Fruit fly (Drosophila melanogaster) whole organism, embryonic: ENCODE data around the gene CG14694.
A peak's percentile ranks its signal among the peaks of the same experiment; 100 is the strongest.

Source experiments
- Blimp-1 ChIP-seq: fragments of 200-800 bp; sonication (Bioruptor generic); optimal IDR thresholded peaks from 3 replicates; lab custom pipeline; 2018; ENCODE audit warnings: missing biosample characterization, missing genetic modification characterization, mild to moderate bottlenecking, moderate library complexity, missing genetic modification reagents
- BtbVII ChIP-seq: fragments of 200-800 bp; sonication (Bioruptor generic); optimal IDR thresholded peaks from 3 replicates; lab custom pipeline; 2017; ENCODE audit warnings: missing biosample characterization, mild to moderate bottlenecking, missing genetic modification characterization
- CG10267 ChIP-seq: fragments of 200-800 bp; sonication (Bioruptor generic); optimal IDR thresholded peaks from 2 replicates; lab custom pipeline; 2018; ENCODE audit warnings: missing biosample characterization, mild to moderate bottlenecking, missing genetic modification characterization, moderate library complexity
- CG11504 ChIP-seq: fragments of 200-800 bp; sonication (Bioruptor generic); optimal IDR thresholded peaks from 3 replicates; lab custom pipeline; 2019; ENCODE audit warnings: missing biosample characterization, mild to moderate bottlenecking, missing genetic modification characterization, moderate library complexity
- CG12104 ChIP-seq: fragments of 200-800 bp; sonication (Bioruptor generic); optimal IDR thresholded peaks from 3 replicates; lab custom pipeline; 2016; ENCODE audit warnings: missing biosample characterization, missing genetic modification characterization
- CG12659 ChIP-seq: fragments of 200-800 bp; sonication (Bioruptor generic); optimal IDR thresholded peaks from 3 replicates; lab custom pipeline; 2017; ENCODE audit warnings: mild to moderate bottlenecking, missing biosample characterization, missing genetic modification reagents, missing genetic modification characterization
- CG12769 ChIP-seq: fragments of 200-800 bp; sonication (Bioruptor generic); optimal IDR thresholded peaks from 2 replicates; lab custom pipeline; 2019; ENCODE audit warnings: missing biosample characterization, mild to moderate bottlenecking, missing genetic modification characterization, moderate library complexity
- CG13296 ChIP-seq: fragments of 200-800 bp; sonication (Bioruptor generic); optimal IDR thresholded peaks from 3 replicates; lab custom pipeline; 2018; ENCODE audit warnings: missing biosample characterization, mild to moderate bottlenecking, missing genetic modification characterization
- CG15696 ChIP-seq: fragments of 200-800 bp; sonication (Bioruptor generic); optimal IDR thresholded peaks from 2 replicates; lab custom pipeline; 2019; ENCODE audit warnings: missing biosample characterization, mild to moderate bottlenecking, missing genetic modification characterization, moderate library complexity
- CG16779 ChIP-seq: fragments of 200-800 bp; sonication (Bioruptor generic); IDR thresholded peaks from 2 replicates; pipeline ENCODE4 v1.3.6; 2022; ENCODE audit warnings: missing biosample characterization, missing genetic modification characterization
- CG16813 ChIP-seq: fragments of 200-800 bp; sonication (Bioruptor generic); IDR thresholded peaks from 3 replicates; pipeline ENCODE4 v1.3.6; 2022; ENCODE audit warnings: missing biosample characterization, missing genetic modification characterization; ENCODE audit not compliant: partially characterized antibody
- CG17186 ChIP-seq: fragments of 200-800 bp; sonication (Bioruptor generic); optimal IDR thresholded peaks from 3 replicates; lab custom pipeline; 2017; ENCODE audit warnings: missing biosample characterization, missing genetic modification reagents, missing genetic modification characterization
- CG17328 ChIP-seq: fragments of 200-800 bp; sonication (Bioruptor generic); IDR thresholded peaks from 2 replicates; pipeline ENCODE4 v1.3.6; 2022; ENCODE audit warnings: missing biosample characterization, missing genetic modification characterization
- CG31441 ChIP-seq: fragments of 200-800 bp; sonication (Bioruptor generic); IDR thresholded peaks from 2 replicates; pipeline ENCODE4 v1.3.6; 2022; ENCODE audit warnings: missing biosample characterization, missing genetic modification characterization
- CG3163 ChIP-seq: fragments of 200-800 bp; sonication (Bioruptor generic); optimal IDR thresholded peaks from 3 replicates; lab custom pipeline; 2016; ENCODE audit warnings: missing biosample characterization, missing genetic modification characterization
- CG32532 ChIP-seq: fragments of 200-800 bp; sonication (Bioruptor generic); IDR thresholded peaks from 2 replicates; pipeline ENCODE4 v1.3.6; 2022; ENCODE audit warnings: missing biosample characterization, missing genetic modification characterization
- CG3281 ChIP-seq: fragments of 200-800 bp; sonication (Bioruptor generic); optimal IDR thresholded peaks from 3 replicates; lab custom pipeline; 2017; ENCODE audit warnings: missing biosample characterization, mild to moderate bottlenecking, missing genetic modification characterization
- CG3995 ChIP-seq: fragments of 200-800 bp; sonication (Bioruptor generic); optimal IDR thresholded peaks from 3 replicates; lab custom pipeline; 2016; ENCODE audit warnings: missing biosample characterization, missing genetic modification characterization
- CG4854 ChIP-seq: fragments of 200-800 bp; sonication (Bioruptor generic); optimal IDR thresholded peaks from 2 replicates; lab custom pipeline; 2016; ENCODE audit warnings: missing biosample characterization, missing genetic modification characterization, inconsistent platforms
- CG6689 ChIP-seq: fragments of 200-800 bp; sonication (Bioruptor generic); IDR thresholded peaks from 2 replicates; pipeline ENCODE4 v1.3.6; 2022; ENCODE audit warnings: missing biosample characterization, missing genetic modification characterization
- CG7987 ChIP-seq: fragments of 200-800 bp; sonication (Bioruptor generic); optimal IDR thresholded peaks from 2 replicates; lab custom pipeline; 2018; ENCODE audit warnings: missing biosample characterization, mild to moderate bottlenecking, missing genetic modification characterization, moderate library complexity
- CG8089 ChIP-seq: fragments of 200-800 bp; sonication (Bioruptor generic); optimal IDR thresholded peaks from 3 replicates; lab custom pipeline; 2016; ENCODE audit warnings: missing biosample characterization, missing genetic modification characterization
- Dfd ChIP-seq, 2 experiments: fragments of >200 bp; optimal IDR thresholded peaks; 2 replicates each; lab custom pipeline; 2017; ENCODE audit warnings: missing biosample characterization in 2 of 2, missing genetic modification characterization in 2 of 2
- GATAe ChIP-seq: fragments of 200-800 bp; sonication (Bioruptor generic); conservative IDR thresholded peaks from 2 replicates; pipeline ENCODE4 v1.3.6; 2022; ENCODE audit warnings: missing biosample characterization, missing genetic modification characterization
- HLHmδ ChIP-seq: fragments of 200-800 bp; sonication (Bioruptor generic); optimal IDR thresholded peaks from 2 replicates; lab custom pipeline; 2018; ENCODE audit warnings: missing biosample characterization, mild to moderate bottlenecking, missing genetic modification characterization, moderate library complexity
- Hmr ChIP-seq: fragments of 200-800 bp; sonication (Bioruptor generic); optimal IDR thresholded peaks from 3 replicates; lab custom pipeline; 2017; ENCODE audit warnings: mild to moderate bottlenecking, missing biosample characterization, missing genetic modification reagents, missing genetic modification characterization
- MBD-R2 ChIP-seq: fragments of 200-800 bp; sonication (Bioruptor generic); IDR thresholded peaks from 2 replicates; pipeline ENCODE4 v1.3.6; 2022; ENCODE audit warnings: missing biosample characterization, missing genetic modification characterization
- Mrtf ChIP-seq: fragments of 200-800 bp; sonication (Bioruptor generic); IDR thresholded peaks from 3 replicates; pipeline ENCODE4 v1.3.6; 2022; ENCODE audit warnings: missing biosample characterization, missing genetic modification characterization
- Nf-YC ChIP-seq: fragments of 200-800 bp; optimal IDR thresholded peaks from 3 replicates; lab custom pipeline; 2019; ENCODE audit warnings: missing biosample characterization, mild to moderate bottlenecking, missing genetic modification characterization, moderate library complexity
- NfI ChIP-seq: fragments of 200-800 bp; sonication (Bioruptor generic); optimal IDR thresholded peaks from 3 replicates; lab custom pipeline; 2018; ENCODE audit warnings: missing biosample characterization, mild to moderate bottlenecking, missing genetic modification characterization, moderate library complexity
- Opbp ChIP-seq: fragments of 200-800 bp; sonication (Bioruptor generic); IDR thresholded peaks from 3 replicates; pipeline ENCODE4 v1.3.6; 2022; ENCODE audit warnings: missing biosample characterization, missing genetic modification characterization; ENCODE audit not compliant: partially characterized antibody
- Scr ChIP-seq: fragments of 200-800 bp; sonication (Bioruptor generic); IDR thresholded peaks from 2 replicates; pipeline ENCODE4 v1.3.6; 2022; ENCODE audit warnings: missing biosample characterization, missing genetic modification characterization; ENCODE audit not compliant: partially characterized antibody
- Spps ChIP-seq: fragments of 200-800 bp; sonication (Bioruptor generic); optimal IDR thresholded peaks from 2 replicates; lab custom pipeline; 2018; ENCODE audit warnings: missing biosample characterization, mild to moderate bottlenecking, missing genetic modification characterization
- Sry-β ChIP-seq: fragments of 200-800 bp; sonication (Bioruptor generic); optimal IDR thresholded peaks from 2 replicates; lab custom pipeline; 2018; ENCODE audit warnings: missing biosample characterization, mild to moderate bottlenecking, missing genetic modification characterization, moderate library complexity
- Ssrp ChIP-seq: fragments of 200-800 bp; sonication (Bioruptor generic); optimal IDR thresholded peaks from 2 replicates; lab custom pipeline; 2018; ENCODE audit warnings: missing biosample characterization, mild to moderate bottlenecking, missing genetic modification characterization, moderate library complexity
- bab2 ChIP-seq: fragments of 200-800 bp; sonication (Bioruptor generic); optimal IDR thresholded peaks from 2 replicates; lab custom pipeline; 2016; ENCODE audit warnings: missing biosample characterization, missing genetic modification characterization
- bbx ChIP-seq: fragments of 200-800 bp; sonication (Bioruptor generic); IDR thresholded peaks from 2 replicates; pipeline ENCODE4 v1.3.6; 2022; ENCODE audit warnings: missing biosample characterization, missing genetic modification characterization; ENCODE audit not compliant: partially characterized antibody
- fd3F ChIP-seq: fragments of 200-800 bp; sonication (Bioruptor generic); optimal IDR thresholded peaks from 2 replicates; lab custom pipeline; 2018; ENCODE audit warnings: missing biosample characterization, mild to moderate bottlenecking, missing genetic modification characterization, moderate library complexity
- her ChIP-seq: fragments of 200-800 bp; sonication (Bioruptor generic); optimal IDR thresholded peaks from 2 replicates; lab custom pipeline; 2016; ENCODE audit warnings: missing biosample characterization, missing genetic modification characterization
- insv ChIP-seq, 2 experiments: fragments of 200-800 bp; sonication (Bioruptor generic); optimal IDR thresholded peaks; 3 replicates each; lab custom pipeline; 2016 to 2018; ENCODE audit warnings: missing biosample characterization in 2 of 2, missing genetic modification characterization in 2 of 2
- lov ChIP-seq, 2 experiments: fragments of 200-800 bp in 1 of 2; fragments of >200 bp in 1 of 2; sonication (Bioruptor generic) in 1 of 2; IDR thresholded peaks in 1 of 2; optimal IDR thresholded peaks in 1 of 2; 2 replicates in 1 of 2; 3 replicates in 1 of 2; pipeline versions ENCODE4 v1.3.6 to Lab custom; 2017 to 2022; ENCODE audit warnings: missing biosample characterization in 1 of 2, missing genetic modification characterization in 1 of 2
- pum ChIP-seq: fragments of 200-800 bp; sonication (Bioruptor generic); optimal IDR thresholded peaks from 2 replicates; lab custom pipeline; 2016; ENCODE audit warnings: missing biosample characterization, missing genetic modification characterization
- seq ChIP-seq: fragments of 200-800 bp; sonication (Bioruptor generic); IDR thresholded peaks from 2 replicates; pipeline ENCODE4 v1.3.6; 2022; ENCODE audit warnings: missing biosample characterization, missing genetic modification characterization
- shn ChIP-seq: fragments of 200-800 bp; sonication (Bioruptor generic); optimal IDR thresholded peaks from 3 replicates; lab custom pipeline; 2016; ENCODE audit warnings: missing biosample characterization, missing genetic modification characterization
- tll ChIP-seq, 2 experiments: fragments of 200-800 bp in 1 of 2; fragments of >200 bp in 1 of 2; sonication (Bioruptor generic) in 1 of 2; optimal IDR thresholded peaks; 2 replicates each; lab custom pipeline; 2017 to 2019; ENCODE audit warnings: missing biosample characterization in 2 of 2, missing genetic modification characterization in 2 of 2, mild to moderate bottlenecking in 1 of 2, moderate library complexity in 1 of 2
- trh ChIP-seq: fragments of 200-800 bp; sonication (Bioruptor generic); optimal IDR thresholded peaks from 2 replicates; lab custom pipeline; 2016; ENCODE audit warnings: missing biosample characterization, missing genetic modification characterization
- zen ChIP-seq: fragments of 200-800 bp; sonication (Bioruptor generic); optimal IDR thresholded peaks from 3 replicates; lab custom pipeline; 2018; ENCODE audit warnings: missing biosample characterization, mild to moderate bottlenecking, missing genetic modification characterization, moderate library complexity

CG14694 gene

DNA sequence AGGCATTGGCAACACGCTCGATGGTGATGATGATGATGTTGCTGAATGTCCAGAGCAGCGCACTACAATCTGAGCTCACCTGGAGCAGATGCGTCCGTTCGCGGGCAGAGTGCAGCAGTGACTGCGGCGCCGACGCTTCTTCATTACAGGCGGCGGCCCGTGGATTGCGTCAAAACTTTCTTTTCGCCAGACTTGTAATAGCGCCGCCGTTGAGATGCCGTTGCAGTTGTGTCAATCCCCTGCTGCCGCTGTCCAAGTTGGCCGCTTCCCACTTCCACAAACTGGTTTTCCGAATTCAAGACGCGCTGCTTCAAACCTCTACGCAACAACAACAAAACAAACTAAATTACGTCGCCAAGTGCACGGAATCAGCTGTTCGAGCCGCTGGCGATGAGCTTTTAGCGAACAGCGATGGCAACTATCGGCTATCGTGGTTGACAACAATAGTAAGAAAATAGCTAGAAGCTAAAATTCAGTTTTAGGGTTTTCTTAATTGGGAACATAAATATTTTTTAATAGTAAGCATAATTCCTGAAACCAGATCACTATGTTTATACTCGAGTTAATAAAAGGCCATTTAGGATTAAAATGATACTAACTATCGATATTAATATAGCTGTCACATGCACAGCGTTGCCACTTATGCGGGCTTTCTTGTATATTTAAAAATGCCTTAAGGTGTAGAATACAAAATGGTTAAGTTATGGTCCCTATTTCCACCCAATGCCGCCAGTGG, 22.4 kb upstream of the CG14694 start, which contains the start of gene Tpc1 (continued):
- TF ChIP-seq fd3F (GFP tag; lab: Kevin White, UChicago) (no peak), CG17328 (no peak), GATAe (no peak), Spps (tag; lab: Kevin White, UChicago) (no peak), CG17186 (GFP tag; lab: Kevin White, UChicago) (no peak), bbx (GFP tag; lab: Robert Waterston, UW) (peak; percentile 55), her (GFP tag; lab: Kevin White, UChicago) (no peak), CG12769 (tag; lab: Kevin White, UChicago) (peak; percentile 49), seq (GFP tag; lab: Robert Waterston, UW) (no peak), CG10267 (tag; lab: Kevin White, UChicago) (peak; percentile 55), CG15696 (tag; lab: Kevin White, UChicago) (peak; percentile 26), Sry-β (GFP tag; lab: Kevin White, UChicago) (peak; percentile 99), CG12104 (no peak), pum (GFP tag; lab: Kevin White, UChicago) (peak; percentile 27), CG13296 (GFP tag; lab: Kevin White, UChicago) (no peak), MBD-R2 (GFP tag; lab: Robert Waterston, UW) (peak; percentile 93), CG7987 (GFP tag; lab: Kevin White, UChicago) (no peak), tll (GFP tag; optimal IDR thresholded peaks at IDR 0.05; lab: Kevin White, UChicago) (peak in 1 of 2 experiments; percentile 1), Ssrp (tag; lab: Kevin White, UChicago) (peak; percentile 2), Mrtf (no peak), bab2 (GFP tag; lab: Kevin White, UChicago) (peak; percentile 24), CG3281 (peak; percentile 8), CG16779 (GFP tag; lab: Robert Waterston, UW) (no peak), Blimp-1 (GFP tag; lab: Kevin White, UChicago) (peak; percentile 83), BtbVII (GFP tag; lab: Kevin White, UChicago) (no peak), CG3995 (GFP tag; lab: Kevin White, UChicago) (peak; percentile 94), zen (tag; lab: Kevin White, UChicago) (peak; percentile 48), CG16813 (GFP tag; lab: Robert Waterston, UW) (peak; percentile 89), CG32532 (GFP tag; lab: Robert Waterston, UW) (peak; percentile 46; the same call in 1 of the 2 replicates), Nf-YC (peak; percentile 47), CG11504 (peak; percentile 88), trh (no peak), CG6689 (GFP tag; lab: Robert Waterston, UW) (no peak), insv (GFP tag; optimal IDR thresholded peaks at IDR 0.05; lab: Kevin White, UChicago) (no peak), CG12659 (GFP tag; lab: Kevin White, UChicago) (peak; percentile 36), CG31441 (peak; percentile 23; the same call in 1 of the 2 replicates), HLHmδ (GFP tag; lab: Kevin White, UChicago) (peak; percentile 36), CG4854 (peak; percentile 54), CG3163 (peak; percentile 7), NfI (peak; percentile 28), CG8089 (GFP tag; lab: Kevin White, UChicago) (no peak), Scr (peak; percentile 93), Dfd (GFP tag; optimal IDR thresholded peaks at IDR 0.05; lab: Kevin White, UChicago) (no peak), lov (optimal IDR thresholded peaks at IDR 0.05; lab: Kevin White, UChicago) (no peak), lov (GFP tag; IDR thresholded peaks at IDR 0.05; lab: Robert Waterston, UW) (0 out of 3 replicates have a peak, but pooled peaks have one; percentile 22), Hmr (GFP tag; lab: Kevin White, UChicago) (peak; percentile 17), shn (GFP tag; lab: Kevin White, UChicago) (peak; percentile 10), Opbp (peak; percentile 69)
